Worm (Caenorhabditis elegans): ENCODE measurements around the gene cnc-1.

The cnc-1 gene

DNA sequence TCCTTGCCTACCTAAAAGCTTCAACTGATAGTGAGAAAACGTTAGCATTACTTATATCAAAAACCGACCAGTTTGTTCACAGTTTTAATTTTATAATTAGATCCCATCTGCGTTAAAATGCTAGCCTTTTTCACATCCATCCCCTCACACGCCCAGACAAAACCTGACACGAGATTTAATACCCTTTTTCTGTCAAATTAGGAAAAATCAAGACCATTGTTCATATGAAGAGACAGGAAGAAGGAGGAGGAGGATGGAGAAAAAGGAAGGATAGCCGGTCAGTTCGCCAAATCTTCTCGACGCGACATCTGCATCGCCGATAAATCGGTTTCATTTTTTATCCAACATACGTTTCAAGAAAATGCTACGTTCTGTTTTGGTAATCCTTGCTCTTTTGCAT, 3.6 kb upstream of the cnc-1 start, which contains the start of gene cnc-3 (continued):
- TF ChIP-seq ztf-4 (tag; optimal IDR thresholded peaks at IDR 0.05) (peak; percentile 46), nhr-71 (tag; optimal IDR thresholded peaks at IDR 0.05) (peak; percentile 13), dpl-1 (GFP tag; optimal IDR thresholded peaks at IDR 0.05) (no peak), pqm-1 (tag; optimal IDR thresholded peaks at IDR 0.05) (no peak), snu-23 (GFP tag; optimal IDR thresholded peaks at IDR 0.05) (no peak), elt-3 (tag; optimal IDR thresholded peaks at IDR 0.05) (peak in 1 of 6 experiments; percentile 16)

DNA sequence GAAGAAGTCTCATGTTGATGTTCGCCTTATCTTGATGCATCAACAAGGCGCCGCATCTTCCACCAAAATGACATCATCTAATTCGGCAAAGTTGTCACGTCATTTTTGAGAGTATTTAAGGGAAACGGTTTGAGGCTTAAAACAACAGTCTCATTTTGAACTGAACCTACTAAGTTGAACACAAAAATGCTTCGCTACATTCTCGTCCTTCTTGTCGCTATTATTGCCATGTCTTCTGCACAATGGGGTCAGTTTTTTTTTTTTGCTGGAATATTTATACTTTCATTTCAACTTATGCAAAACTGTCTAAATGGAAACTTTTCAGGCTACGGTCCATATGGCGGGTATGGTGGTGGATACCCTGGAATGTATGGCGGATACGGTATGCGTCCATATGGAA, 3.0 kb upstream of the cnc-1 start, which contains the start of gene cnc-4:
TSS of gene cnc-4 (plus strand) at position 117 of the 400 bp plus-strand sequence.
- TF ChIP-seq lin-14 (GFP tag; optimal IDR thresholded peaks at IDR 0.05): peak; percentile 31
- no peak for TF ChIP-seq unc-130 (tag; optimal IDR thresholded peaks at IDR 0.05)
- TF ChIP-seq nhr-85 (tag): peak; percentile 74

DNA sequence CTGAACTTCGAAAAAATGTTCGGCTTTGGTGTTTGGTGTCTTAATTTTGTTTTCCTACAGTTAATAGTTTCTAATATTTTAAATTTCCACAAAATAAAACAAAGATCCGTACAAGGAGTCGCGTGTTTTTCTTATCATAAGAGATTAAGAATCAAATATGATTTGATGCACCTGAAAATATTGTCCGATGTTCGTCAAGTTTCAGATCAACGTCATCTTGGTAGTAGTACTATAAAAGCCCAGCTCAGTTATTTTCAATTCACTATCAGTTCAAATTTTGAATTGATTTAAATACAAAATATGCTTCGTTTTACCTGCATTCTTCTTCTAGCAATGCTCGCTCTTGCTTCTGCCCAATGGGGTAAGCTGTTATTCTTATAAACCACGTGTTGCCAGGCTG, 1.0 kb upstream of the cnc-1 start, which contains the start of gene cnc-5:
TSS of gene cnc-5 (plus strand) at position 301 of the 400 bp plus-strand sequence.
- TF ChIP-seq elt-3 (tag; optimal IDR thresholded peaks at IDR 0.05) (no peak), nhr-19 (GFP tag; conservative IDR thresholded peaks at IDR 0.05) (no peak), nhr-20 (tag; optimal IDR thresholded peaks at IDR 0.05) (no peak), unc-98 (GFP tag; IDR thresholded peaks at IDR 0.05) (no peak), Y116A8C.19 (tag; optimal IDR thresholded peaks at IDR 0.05; ENCODE audit: borderline replicate concordance) (no peak), snu-23 (GFP tag; optimal IDR thresholded peaks at IDR 0.05) (no peak), nhr-28 (tag; optimal IDR thresholded peaks at IDR 0.05) (no peak), ets-5 (GFP tag; IDR thresholded peaks at IDR 0.05) (no peak), nhr-85 (tag) (no peak), hpl-2 (GFP tag; optimal IDR thresholded peaks at IDR 0.05) (no peak), C34B4.2 (tag; optimal IDR thresholded peaks at IDR 0.05) (no peak), isw-1 (GFP tag; IDR thresholded peaks at IDR 0.05) (no peak), lin-13 (GFP tag; optimal IDR thresholded peaks at IDR 0.05) (no peak)

DNA sequence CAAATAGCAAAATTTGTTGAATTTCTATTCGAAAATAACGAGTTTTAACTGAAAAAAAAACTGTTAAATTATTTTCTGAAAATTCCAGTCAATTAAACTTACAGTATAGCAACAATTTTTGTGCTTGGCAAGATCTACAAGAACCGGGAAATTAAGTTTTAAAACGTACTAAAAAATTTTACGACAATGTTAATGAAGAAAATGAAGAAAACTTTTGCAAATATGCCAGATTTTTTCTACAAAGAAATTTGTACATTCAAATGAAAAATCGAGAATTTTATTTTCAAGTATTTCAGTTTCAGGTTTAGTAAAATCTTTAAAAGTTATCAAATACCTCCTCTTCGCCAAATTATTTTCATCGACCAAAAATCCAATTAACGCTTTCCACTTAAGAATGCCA, 2.0 kb downstream of the cnc-1 start, which contains the start of gene cnc-11:
TSS of gene cnc-11 (plus strand) at position 301 of the 400 bp plus-strand sequence.
- TF ChIP-seq egl-13 (tag; optimal IDR thresholded peaks at IDR 0.05) (no peak), unc-86 (tag; optimal IDR thresholded peaks at IDR 0.05) (no peak), ces-1 (GFP tag; optimal IDR thresholded peaks at IDR 0.05) (no peak), lir-3 (tag; optimal IDR thresholded peaks at IDR 0.05; ENCODE audit: poor library complexity) (no peak), hpl-2 (GFP tag; optimal IDR thresholded peaks at IDR 0.05) (no peak), mef-2 (tag; optimal IDR thresholded peaks at IDR 0.05) (no peak), mab-9 (GFP tag; IDR thresholded peaks at IDR 0.05) (no peak)

DNA sequence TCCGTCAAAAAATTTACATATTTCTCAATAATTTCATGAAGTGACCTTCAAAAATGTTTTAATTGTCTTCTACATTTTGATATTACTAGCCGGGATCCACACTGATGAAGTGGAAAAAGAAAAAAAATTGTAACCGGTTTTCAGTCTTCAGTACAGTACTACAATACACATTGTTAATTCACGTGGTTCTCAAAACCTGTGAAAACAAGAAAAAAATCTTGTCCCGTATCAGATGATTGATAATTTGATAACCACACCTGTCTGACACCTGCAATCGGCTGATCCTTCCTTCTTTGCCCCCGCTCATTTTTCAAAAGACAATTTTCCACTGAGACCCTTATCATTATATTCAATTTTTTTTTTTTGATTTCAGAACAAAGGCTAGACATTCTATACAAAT, 5.2 kb downstream of the cnc-1 start, which contains the start of gene R09B5.11:
TSS of gene R09B5.11 (plus strand) at position 374 of the 400 bp plus-strand sequence.
- TF ChIP-seq unc-130 (tag; optimal IDR thresholded peaks at IDR 0.05) (peak; percentile 24), ces-1 (GFP tag; optimal IDR thresholded peaks at IDR 0.05) (no peak), mab-9 (GFP tag; IDR thresholded peaks at IDR 0.05) (no peak), rnt-1 (tag; optimal IDR thresholded peaks at IDR 0.05) (no peak), snu-23 (GFP tag; optimal IDR thresholded peaks at IDR 0.05) (peak; percentile 44), unc-98 (GFP tag; IDR thresholded peaks at IDR 0.05) (no peak), lin-13 (GFP tag; optimal IDR thresholded peaks at IDR 0.05) (no peak), nhr-20 (tag; optimal IDR thresholded peaks at IDR 0.05) (peak; percentile 65), Y116A8C.19 (tag; optimal IDR thresholded peaks at IDR 0.05; ENCODE audit: borderline replicate concordance) (no peak), nhr-90 (tag; optimal IDR thresholded peaks at IDR 0.05; ENCODE audit: poor library complexity) (peak; percentile 42), lir-3 (tag; optimal IDR thresholded peaks at IDR 0.05; ENCODE audit: poor library complexity) (no peak), nhr-85 (tag) (peak; percentile 89), nhr-12 (tag; optimal IDR thresholded peaks at IDR 0.05) (no peak), elt-3 (tag; optimal IDR thresholded peaks at IDR 0.05) (peak in 4 of 6 experiments; percentile 43 to 84 (median 58)), lsy-2 (tag; optimal IDR thresholded peaks at IDR 0.05) (peak in 1 of 2 experiments; percentile 23), lin-14 (GFP tag; optimal IDR thresholded peaks at IDR 0.05) (peak; percentile 84), lin-35 (GFP tag; optimal IDR thresholded peaks at IDR 0.05) (no peak), grh-1 (GFP tag; IDR thresholded peaks at IDR 0.05) (peak; percentile 92), zip-4 (GFP tag; optimal IDR thresholded peaks at IDR 0.05) (no peak), ceh-90 (tag; optimal IDR thresholded peaks at IDR 0.05) (no peak), xbp-1 (tag; optimal IDR thresholded peaks at IDR 0.05) (no peak), nhr-71 (tag; optimal IDR thresholded peaks at IDR 0.05) (peak; percentile 54), tbx-2 (tag; optimal IDR thresholded peaks at IDR 0.05) (peak; percentile 37), nhr-84 (tag; optimal IDR thresholded peaks at IDR 0.05) (no peak), jun-1 (tag; optimal IDR thresholded peaks at IDR 0.05) (no peak), egl-27 (tag; optimal IDR thresholded peaks at IDR 0.05) (no peak), dpl-1 (GFP tag; optimal IDR thresholded peaks at IDR 0.05) (no peak), nhr-19 (GFP tag; conservative IDR thresholded peaks at IDR 0.05) (peak; percentile 44), efl-1 (optimal IDR thresholded peaks at IDR 0.05) (no peak), efl-1 (GFP tag; optimal IDR thresholded peaks at IDR 0.05 in 1 of 2) (peak in 1 of 2 experiments; percentile 58), sptf-1 (tag; optimal IDR thresholded peaks at IDR 0.05) (no peak), blmp-1 (tag; optimal IDR thresholded peaks at IDR 0.05) (peak; percentile 7)

Measured in whole organism, L1 larva.